Fruit fly (Drosophila melanogaster) whole organism, embryonic: Measurements from ENCODE around the gene CG42718.
A peak's percentile ranks its signal among the peaks of the same experiment; 100 is the strongest.

ENCODE experiments used
- Atf3 ChIP-seq: fragments of 200-800 bp; sonication (Bioruptor generic); optimal IDR thresholded peaks from 3 replicates; lab custom pipeline; 2016; ENCODE audit warnings: missing biosample characterization, missing genetic modification characterization
- BEAF-32 ChIP-seq: fragments of 200-800 bp; sonication (Bioruptor generic); optimal IDR thresholded peaks from 3 replicates; lab custom pipeline; 2017; ENCODE audit warnings: missing biosample characterization, missing genetic modification characterization, mild to moderate bottlenecking, moderate library complexity, missing genetic modification reagents
- Bgb ChIP-seq: fragments of 200-800 bp; sonication (Bioruptor generic); IDR thresholded peaks from 2 replicates; pipeline ENCODE4 v1.3.6; 2022; ENCODE audit warnings: missing biosample characterization, missing genetic modification characterization; ENCODE audit not compliant: partially characterized antibody
- CG10321 ChIP-seq: fragments of 200-800 bp; sonication (Bioruptor generic); IDR thresholded peaks from 2 replicates; pipeline ENCODE4 v1.3.6; 2022; ENCODE audit warnings: missing biosample characterization, missing genetic modification characterization
- CG10654 ChIP-seq: fragments of 200-800 bp; sonication (Bioruptor generic); optimal IDR thresholded peaks from 2 replicates; lab custom pipeline; 2016; ENCODE audit warnings: missing biosample characterization, missing genetic modification characterization
- CG12236 ChIP-seq: fragments of 200-800 bp; sonication (Bioruptor generic); optimal IDR thresholded peaks from 2 replicates; lab custom pipeline; 2016; ENCODE audit warnings: missing biosample characterization, missing genetic modification characterization
- CG1233 ChIP-seq: fragments of 200-800 bp; sonication (Bioruptor generic); optimal IDR thresholded peaks from 4 replicates; lab custom pipeline; 2018; ENCODE audit warnings: missing biosample characterization, mild to moderate bottlenecking, missing genetic modification characterization
- CG13894 ChIP-seq: fragments of 200-800 bp; sonication (Bioruptor generic); optimal IDR thresholded peaks from 3 replicates; lab custom pipeline; 2018; ENCODE audit warnings: missing biosample characterization, mild to moderate bottlenecking, missing genetic modification characterization, moderate library complexity
- CG14014 ChIP-seq: fragments of 200-800 bp; sonication (Bioruptor generic); IDR thresholded peaks from 2 replicates; pipeline ENCODE4 v1.3.6; 2022; ENCODE audit warnings: missing biosample characterization, missing genetic modification characterization
- CG14441 ChIP-seq: fragments of 200-800 bp; sonication (Bioruptor generic); IDR thresholded peaks from 2 replicates; pipeline ENCODE4 v1.3.6; 2022; ENCODE audit warnings: missing biosample characterization, missing genetic modification characterization
- CG3065 ChIP-seq: fragments of 200-800 bp; sonication (Bioruptor generic); optimal IDR thresholded peaks from 2 replicates; lab custom pipeline; 2016; ENCODE audit warnings: missing biosample characterization, missing genetic modification characterization
- CG3163 ChIP-seq: fragments of 200-800 bp; sonication (Bioruptor generic); optimal IDR thresholded peaks from 3 replicates; lab custom pipeline; 2016; ENCODE audit warnings: missing biosample characterization, missing genetic modification characterization
- CG32767 ChIP-seq: fragments of 200-800 bp; sonication (Bioruptor generic); IDR thresholded peaks from 2 replicates; pipeline ENCODE4 v1.3.6; 2022; ENCODE audit warnings: missing biosample characterization, missing genetic modification characterization
- CG4707 ChIP-seq: fragments of 200-800 bp; sonication (Bioruptor generic); optimal IDR thresholded peaks from 2 replicates; lab custom pipeline; 2018; ENCODE audit warnings: missing biosample characterization, mild to moderate bottlenecking, missing genetic modification characterization, moderate library complexity
- CG4820 ChIP-seq: fragments of 200-800 bp; sonication (Bioruptor generic); optimal IDR thresholded peaks from 3 replicates; lab custom pipeline; 2016; ENCODE audit warnings: missing biosample characterization, missing genetic modification characterization
- CG7987 ChIP-seq: fragments of 200-800 bp; sonication (Bioruptor generic); optimal IDR thresholded peaks from 2 replicates; lab custom pipeline; 2018; ENCODE audit warnings: missing biosample characterization, mild to moderate bottlenecking, missing genetic modification characterization, moderate library complexity
- CG8359 ChIP-seq: fragments of 200-800 bp; sonication (Bioruptor generic); optimal IDR thresholded peaks from 2 replicates; lab custom pipeline; 2017; ENCODE audit warnings: missing biosample characterization, mild to moderate bottlenecking, missing genetic modification characterization, borderline replicate concordance
- CG8388 ChIP-seq: fragments of 200-800 bp; sonication (Bioruptor generic); optimal IDR thresholded peaks from 2 replicates; lab custom pipeline; 2019; ENCODE audit warnings: missing biosample characterization, mild to moderate bottlenecking, missing genetic modification characterization, moderate library complexity
- CG8765 ChIP-seq: fragments of 200-800 bp; sonication (Bioruptor generic); IDR thresholded peaks from 2 replicates; pipeline ENCODE4 v1.3.6; 2022; ENCODE audit warnings: missing biosample characterization, missing genetic modification characterization
- CG9932 ChIP-seq: fragments of 200-800 bp; sonication (Bioruptor generic); IDR thresholded peaks from 2 replicates; pipeline ENCODE4 v1.3.6; 2022; ENCODE audit warnings: missing biosample characterization, missing genetic modification characterization
- Doc2 ChIP-seq: fragments of 200-800 bp; sonication (Bioruptor generic); IDR thresholded peaks from 2 replicates; pipeline ENCODE4 v1.3.6; 2022; ENCODE audit warnings: missing biosample characterization, missing genetic modification characterization
- Dref ChIP-seq: fragments of 200-800 bp; sonication (Bioruptor generic); IDR thresholded peaks from 2 replicates; pipeline ENCODE4 v1.3.6; 2022; ENCODE audit warnings: missing biosample characterization, missing genetic modification characterization
- Drgx ChIP-seq: fragments of 200-800 bp; sonication (Bioruptor generic); IDR thresholded peaks from 2 replicates; pipeline ENCODE4 v1.3.6; 2022; ENCODE audit warnings: missing biosample characterization, missing genetic modification characterization
- Hey ChIP-seq: fragments of 200-800 bp; sonication (Bioruptor generic); optimal IDR thresholded peaks from 3 replicates; lab custom pipeline; 2018; ENCODE audit warnings: missing biosample characterization, mild to moderate bottlenecking, missing genetic modification characterization
- Hr3 ChIP-seq: fragments of 200-800 bp; sonication (Bioruptor generic); optimal IDR thresholded peaks from 3 replicates; lab custom pipeline; 2016; ENCODE audit warnings: missing biosample characterization, missing genetic modification characterization
- Lim3 ChIP-seq: fragments of 200-800 bp; sonication (Bioruptor generic); IDR thresholded peaks from 2 replicates; pipeline ENCODE4 v1.3.6; 2022; ENCODE audit warnings: missing biosample characterization, missing genetic modification characterization
- Mes4 ChIP-seq: fragments of 200-800 bp; sonication (Bioruptor generic); optimal IDR thresholded peaks from 2 replicates; lab custom pipeline; 2016; ENCODE audit warnings: missing biosample characterization, missing genetic modification characterization
- Myb ChIP-seq: fragments of 200-800 bp; sonication (Bioruptor generic); optimal IDR thresholded peaks from 2 replicates; lab custom pipeline; 2016; ENCODE audit warnings: missing biosample characterization, missing genetic modification characterization
- Sox100B ChIP-seq: fragments of 200-800 bp; sonication (Bioruptor generic); optimal IDR thresholded peaks from 3 replicates; lab custom pipeline; 2018; ENCODE audit warnings: missing biosample characterization, mild to moderate bottlenecking, missing genetic modification characterization
- ap ChIP-seq: fragments of 200-800 bp; sonication (Bioruptor generic); IDR thresholded peaks from 2 replicates; pipeline ENCODE4 v1.3.6; 2022; ENCODE audit warnings: missing biosample characterization, missing genetic modification characterization
- cato ChIP-seq: fragments of 200-800 bp; sonication (Bioruptor generic); optimal IDR thresholded peaks from 2 replicates; lab custom pipeline; 2016; ENCODE audit warnings: missing biosample characterization, missing genetic modification characterization, borderline replicate concordance
- dm ChIP-seq: fragments of 200-800 bp; sonication (Bioruptor generic); optimal IDR thresholded peaks from 3 replicates; lab custom pipeline; 2016; ENCODE audit warnings: missing biosample characterization, missing genetic modification characterization
- dmrt99B ChIP-seq: fragments of 200-800 bp; sonication (Bioruptor generic); optimal IDR thresholded peaks from 2 replicates; lab custom pipeline; 2018; ENCODE audit warnings: missing biosample characterization, mild to moderate bottlenecking, missing genetic modification characterization, moderate library complexity
- ems ChIP-seq: fragments of 200-800 bp; sonication (Bioruptor generic); optimal IDR thresholded peaks from 3 replicates; lab custom pipeline; 2016; ENCODE audit warnings: missing biosample characterization, missing genetic modification characterization
- hkb ChIP-seq, 2 experiments: fragments of 200-800 bp in 1 of 2; fragments of >200 bp in 1 of 2; sonication (Bioruptor generic) in 1 of 2; IDR thresholded peaks in 1 of 2; optimal IDR thresholded peaks in 1 of 2; 2 replicates each; pipeline versions ENCODE4 v1.3.6 to Lab custom; 2017 to 2022; ENCODE audit warnings: missing biosample characterization in 1 of 2, missing genetic modification characterization in 1 of 2
- ken ChIP-seq: fragments of 200-800 bp; sonication (Bioruptor generic); IDR thresholded peaks from 3 replicates; pipeline ENCODE4 v1.3.6; 2022; ENCODE audit warnings: missing biosample characterization, missing genetic modification characterization
- lab ChIP-seq: fragments of 200-800 bp; sonication (Bioruptor generic); optimal IDR thresholded peaks from 3 replicates; lab custom pipeline; 2017; ENCODE audit warnings: missing biosample characterization, missing genetic modification characterization, mild to moderate bottlenecking, moderate library complexity, missing genetic modification reagents
- lmd ChIP-seq: fragments of 200-800 bp; sonication (Bioruptor generic); IDR thresholded peaks from 2 replicates; pipeline ENCODE4 v1.3.6; 2022; ENCODE audit warnings: missing biosample characterization, missing genetic modification characterization
- maf-S ChIP-seq: fragments of 200-800 bp; sonication (Bioruptor generic); optimal IDR thresholded peaks from 2 replicates; lab custom pipeline; 2016; ENCODE audit warnings: missing biosample characterization, missing genetic modification characterization
- nmo ChIP-seq: fragments of 200-800 bp; sonication (Bioruptor generic); optimal IDR thresholded peaks from 2 replicates; lab custom pipeline; 2018; ENCODE audit warnings: missing biosample characterization, mild to moderate bottlenecking, missing genetic modification characterization, moderate library complexity
- pho ChIP-seq: fragments of 200-800 bp; sonication (Bioruptor generic); optimal IDR thresholded peaks from 2 replicates; lab custom pipeline; 2016; ENCODE audit warnings: missing biosample characterization, missing genetic modification characterization
- sug ChIP-seq: fragments of 200-800 bp; optimal IDR thresholded peaks from 2 replicates; lab custom pipeline; 2019; ENCODE audit warnings: missing biosample characterization, mild to moderate bottlenecking, missing genetic modification characterization, moderate library complexity
- unpg ChIP-seq: fragments of 200-800 bp; sonication (Bioruptor generic); optimal IDR thresholded peaks from 3 replicates; lab custom pipeline; 2018; ENCODE audit warnings: missing biosample characterization, mild to moderate bottlenecking, missing genetic modification characterization, moderate library complexity

CG42718 gene

dm6 chr3L:16305820-16306650 lies 15.0 kb downstream of the CG42718 start, which contains the start of the genes CG13043 and CG13063 (continued):
- no peak for TF ChIP-seq Atf3
- TF ChIP-seq ap (GFP tag; lab: Robert Waterston, UW): no peak
- no peak for TF ChIP-seq BEAF-32
- TF ChIP-seq Hey (tag; lab: Kevin White, UChicago): no peak
- no peak for TF ChIP-seq CG8359
- no peak for TF ChIP-seq CG10321 (GFP tag; lab: Robert Waterston, UW)
- TF ChIP-seq Myb (GFP tag; lab: Kevin White, UChicago): no peak
- no peak for TF ChIP-seq CG3065 (GFP tag; lab: Kevin White, UChicago)
- no peak for TF ChIP-seq CG32767 (GFP tag; lab: Robert Waterston, UW)
- peak; percentile 10 for TF ChIP-seq nmo (GFP tag; lab: Kevin White, UChicago)
- no peak for TF ChIP-seq dm (GFP tag; lab: Kevin White, UChicago)
- TF ChIP-seq lab (GFP tag; lab: Kevin White, UChicago): no peak
- TF ChIP-seq Doc2 (GFP tag; lab: Robert Waterston, UW): no peak
- no peak for TF ChIP-seq CG8388 (GFP tag; lab: Kevin White, UChicago)
- no peak for TF ChIP-seq ken (GFP tag; lab: Robert Waterston, UW)
- TF ChIP-seq CG9932: no peak
- TF ChIP-seq sug (tag; lab: Kevin White, UChicago): no peak
- no peak for TF ChIP-seq CG7987 (GFP tag; lab: Kevin White, UChicago)
- TF ChIP-seq CG3163 (GFP tag; lab: Kevin White, UChicago): no peak
- TF ChIP-seq Dref: no peak
- no peak for TF ChIP-seq CG12236
- TF ChIP-seq Bgb (GFP tag; lab: Robert Waterston, UW): no peak
- TF ChIP-seq Hr3 (GFP tag; lab: Kevin White, UChicago): no peak
- no peak for TF ChIP-seq ems (GFP tag; lab: Kevin White, UChicago)
- no peak for TF ChIP-seq lmd
- no peak for TF ChIP-seq CG14014 (GFP tag; lab: Robert Waterston, UW)
- TF ChIP-seq unpg (GFP tag; lab: Kevin White, UChicago): peak; percentile 42
- no peak for TF ChIP-seq pho (GFP tag; lab: Kevin White, UChicago)
- TF ChIP-seq Lim3 (GFP tag; lab: Robert Waterston, UW): no peak
- no peak for TF ChIP-seq cato (GFP tag; lab: Kevin White, UChicago)
- TF ChIP-seq maf-S (GFP tag; lab: Kevin White, UChicago): no peak
- peak; percentile 2 for TF ChIP-seq dmrt99B (tag; lab: Kevin White, UChicago)
- TF ChIP-seq CG4820 (GFP tag; lab: Kevin White, UChicago): no peak
- TF ChIP-seq hkb (optimal IDR thresholded peaks at IDR 0.05; lab: Kevin White, UChicago): no peak
- 0 out of 2 replicates have a peak, but pooled peaks have one; percentile 25 for TF ChIP-seq hkb (GFP tag; IDR thresholded peaks at IDR 0.05; lab: Robert Waterston, UW)
- TF ChIP-seq Sox100B (GFP tag; lab: Kevin White, UChicago): peak; percentile 32
- no peak for TF ChIP-seq Mes4
- TF ChIP-seq CG10654 (GFP tag; lab: Kevin White, UChicago): no peak
- no peak for TF ChIP-seq Drgx
- TF ChIP-seq CG13894 (tag; lab: Kevin White, UChicago): no peak
- TF ChIP-seq CG1233 (GFP tag; lab: Kevin White, UChicago): no peak
- TF ChIP-seq CG14441 (GFP tag; lab: Robert Waterston, UW): 0 out of 2 replicates have a peak, but pooled peaks have one; percentile 27
- TF ChIP-seq CG8765 (GFP tag; lab: Robert Waterston, UW): no peak
- no peak for TF ChIP-seq CG4707 (GFP tag; lab: Kevin White, UChicago)
